Worm (Caenorhabditis elegans) whole organism, midembryonic: ENCODE measurements around the gene cogc-6.

Experiments used
- klf-2 ChIP-seq: fragments of 200-800 bp; sonication (Bioruptor generic); conservative IDR thresholded peaks from 2 replicates; pipeline ENCODE4 v1.3.6; 2022; ENCODE audit warnings: missing genetic modification reagents, missing genetic modification characterization, missing compliant biosample characterization
- ref-1 ChIP-seq: fragments of 200-800 bp; sonication (Bioruptor generic); conservative IDR thresholded peaks from 2 replicates; pipeline ENCODE4 v1.3.6; 2022; ENCODE audit warnings: missing genetic modification reagents, missing genetic modification characterization, missing compliant biosample characterization
- ztf-29 ChIP-seq: fragments of 200-800 bp; sonication (Bioruptor generic); IDR thresholded peaks from 2 replicates; pipeline ENCODE4 v1.3.6; 2022; ENCODE audit warnings: missing genetic modification reagents, missing genetic modification characterization, missing compliant biosample characterization

- TF ChIP-seq ztf-29 (GFP tag; lab: Robert Waterston, UW) (no peak), klf-2 (GFP tag; lab: Robert Waterston, UW) (no peak), ref-1 (no peak)
Observed at ce11 chrV:8242798-8243197, 21.7 kb upstream of the cogc-6 start, which contains the start of gene C16D9.4.
